Worm (Caenorhabditis elegans) whole organism, early embryonic: Measurements from ENCODE around the gene sqv-1.

Experiments used
- ama-1 ChIP-seq: fragments of 150-350 bp; optimal IDR thresholded peaks from 2 replicates; lab custom pipeline; 2014
- ceh-36 ChIP-seq: sonication (generic microtip); optimal IDR thresholded peaks from 2 replicates; lab custom pipeline; 2016; ENCODE audit warnings: missing genetic modification characterization, inconsistent platforms, missing compliant biosample characterization
- ets-7 ChIP-seq: sonication (generic microtip); optimal IDR thresholded peaks from 2 replicates; lab custom pipeline; 2016; ENCODE audit warnings: missing genotype, missing genetic modification characterization, missing compliant biosample characterization

- TF ChIP-seq ama-1 (peak; percentile 99), ceh-36 (peak; percentile 69), ets-7 (no peak)
Measured at ce11 chrIV:8333988-8334863, 26.7 kb upstream of the sqv-1 start, which contains the start of gene his-32.
